Worm (Caenorhabditis elegans) whole organism, late embryonic: ENCODE results near the gene cyp-35B3.

Experiments used
- C08G9.2 ChIP-seq: sonication (generic microtip); optimal IDR thresholded peaks from 2 replicates; lab custom pipeline; 2016; ENCODE audit warnings: mild to moderate bottlenecking, missing genetic modification characterization, moderate library complexity, missing compliant biosample characterization
- C38D4.7 ChIP-seq: fragments of 200-800 bp; sonication (Bioruptor generic); optimal IDR thresholded peaks from 2 replicates; lab custom pipeline; 2018; ENCODE audit warnings: mild to moderate bottlenecking, missing genetic modification characterization, moderate library complexity, missing compliant biosample characterization
- F13H6.1 ChIP-seq: sonication (generic microtip); optimal IDR thresholded peaks from 2 replicates; lab custom pipeline; 2016; ENCODE audit warnings: missing genetic modification characterization, missing compliant biosample characterization
- ahr-1 ChIP-seq: sonication (generic microtip); optimal IDR thresholded peaks from 2 replicates; lab custom pipeline; 2016; ENCODE audit warnings: missing genetic modification characterization, missing compliant biosample characterization
- ama-1 ChIP-seq: fragments of 150-350 bp; optimal IDR thresholded peaks from 2 replicates; lab custom pipeline; 2014
- ceh-14 ChIP-seq: sonication (generic microtip); optimal IDR thresholded peaks from 2 replicates; lab custom pipeline; 2016; ENCODE audit warnings: missing genotype, missing genetic modification characterization, missing compliant biosample characterization
- ceh-18 ChIP-seq: sonication (generic microtip); optimal IDR thresholded peaks from 2 replicates; lab custom pipeline; 2016; ENCODE audit warnings: missing genetic modification characterization, missing compliant biosample characterization
- ceh-19 ChIP-seq: fragments of 200-800 bp; sonication (Bioruptor generic); optimal IDR thresholded peaks from 2 replicates; lab custom pipeline; 2018; ENCODE audit warnings: mild to moderate bottlenecking, missing genetic modification characterization, missing compliant biosample characterization
- ceh-2 ChIP-seq: sonication (generic microtip); optimal IDR thresholded peaks from 2 replicates; lab custom pipeline; 2016; ENCODE audit warnings: missing genotype, missing genetic modification characterization, missing compliant biosample characterization
- ceh-34 ChIP-seq: sonication (generic microtip); optimal IDR thresholded peaks from 2 replicates; lab custom pipeline; 2016; ENCODE audit warnings: mild to moderate bottlenecking, missing genetic modification characterization, missing compliant biosample characterization
- ceh-45 ChIP-seq: fragments of 200-800 bp; sonication (Bioruptor generic); IDR thresholded peaks from 2 replicates; pipeline ENCODE4 v1.3.6; 2022; ENCODE audit warnings: missing genetic modification reagents, missing genetic modification characterization, missing compliant biosample characterization
- ceh-6 ChIP-seq: fragments of 200-800 bp; sonication (Bioruptor generic); optimal IDR thresholded peaks from 2 replicates; lab custom pipeline; 2018; ENCODE audit warnings: mild to moderate bottlenecking, missing genetic modification characterization, missing compliant biosample characterization
- ceh-9 ChIP-seq: sonication (generic microtip); optimal IDR thresholded peaks from 2 replicates; lab custom pipeline; 2016; ENCODE audit warnings: mild to moderate bottlenecking, missing genetic modification characterization, inconsistent platforms, missing compliant biosample characterization
- dmd-4 ChIP-seq: sonication (generic microtip); optimal IDR thresholded peaks from 2 replicates; lab custom pipeline; 2016; ENCODE audit warnings: borderline replicate concordance, missing genetic modification characterization, missing compliant biosample characterization
- dve-1 ChIP-seq: sonication (generic microtip); optimal IDR thresholded peaks from 2 replicates; lab custom pipeline; 2017; ENCODE audit warnings: antibody characterized with exemption, mild to moderate bottlenecking, missing genetic modification characterization, missing compliant biosample characterization
- elt-4 ChIP-seq: sonication (generic microtip); optimal IDR thresholded peaks from 2 replicates; lab custom pipeline; 2016; ENCODE audit warnings: missing genetic modification characterization, missing compliant biosample characterization
- eyg-1 ChIP-seq: sonication (generic microtip); optimal IDR thresholded peaks from 2 replicates; lab custom pipeline; 2016; ENCODE audit warnings: missing genotype, missing genetic modification characterization, missing compliant biosample characterization
- fkh-6 ChIP-seq: sonication (generic microtip); optimal IDR thresholded peaks from 2 replicates; lab custom pipeline; 2016; ENCODE audit warnings: missing genetic modification characterization, missing compliant biosample characterization
- hlh-15 ChIP-seq: sonication (generic microtip); optimal IDR thresholded peaks from 2 replicates; lab custom pipeline; 2016; ENCODE audit warnings: missing genetic modification characterization, missing compliant biosample characterization
- hlh-30 ChIP-seq: sonication (generic microtip); optimal IDR thresholded peaks from 2 replicates; lab custom pipeline; 2017; ENCODE audit warnings: antibody characterized with exemption, missing genetic modification characterization, missing compliant biosample characterization; ENCODE audit not compliant: insufficient read depth
- hlh-6 ChIP-seq: sonication (generic microtip); optimal IDR thresholded peaks from 2 replicates; lab custom pipeline; 2016; ENCODE audit warnings: missing genotype, missing genetic modification characterization, missing compliant biosample characterization
- nfya-1 ChIP-seq: sonication (generic microtip); optimal IDR thresholded peaks from 2 replicates; lab custom pipeline; 2017; ENCODE audit warnings: missing genetic modification characterization, mild to moderate bottlenecking, missing compliant biosample characterization, antibody characterized with exemption, moderate library complexity
- pat-9 ChIP-seq: fragments of 200-800 bp; sonication (Bioruptor generic); optimal IDR thresholded peaks from 2 replicates; lab custom pipeline; 2018; ENCODE audit warnings: mild to moderate bottlenecking, missing genetic modification characterization, moderate library complexity, missing compliant biosample characterization
- pax-1 ChIP-seq: fragments of 150-350 bp; optimal IDR thresholded peaks from 2 replicates; lab custom pipeline; 2014; ENCODE audit warnings: missing biosample characterization, missing genetic modification characterization
- pha-2 ChIP-seq: sonication (generic microtip); optimal IDR thresholded peaks from 2 replicates; lab custom pipeline; 2017; ENCODE audit warnings: mild to moderate bottlenecking, missing genetic modification characterization, missing compliant biosample characterization
- pqm-1 ChIP-seq: sonication (generic microtip); optimal IDR thresholded peaks from 2 replicates; lab custom pipeline; 2016; ENCODE audit warnings: missing genetic modification characterization, missing compliant biosample characterization
- pros-1 ChIP-seq: fragments of 150-350 bp; optimal IDR thresholded peaks from 2 replicates; lab custom pipeline; 2014; ENCODE audit warnings: missing biosample characterization, missing genetic modification reagents, missing genetic modification characterization
- ref-2 ChIP-seq: sonication (generic microtip); optimal IDR thresholded peaks from 2 replicates; lab custom pipeline; 2016; ENCODE audit warnings: missing genetic modification characterization, missing compliant biosample characterization
- rnt-1 ChIP-seq: sonication (generic microtip); optimal IDR thresholded peaks from 2 replicates; lab custom pipeline; 2016; ENCODE audit warnings: missing genetic modification characterization, missing compliant biosample characterization
- sox-2 ChIP-seq: fragments of 200-800 bp; sonication (Bioruptor generic); IDR thresholded peaks from 2 replicates; pipeline ENCODE4 v1.3.6; 2022; ENCODE audit warnings: missing genetic modification reagents, missing genetic modification characterization, missing compliant biosample characterization
- sox-4 ChIP-seq: sonication (generic microtip); optimal IDR thresholded peaks from 2 replicates; lab custom pipeline; 2017; ENCODE audit warnings: mild to moderate bottlenecking, missing genetic modification characterization, inconsistent platforms, missing compliant biosample characterization
- tbx-7 ChIP-seq: sonication (generic microtip); optimal IDR thresholded peaks from 2 replicates; lab custom pipeline; 2016; ENCODE audit warnings: missing genotype, missing genetic modification characterization, missing compliant biosample characterization
- ttx-3 ChIP-seq: sonication (generic microtip); optimal IDR thresholded peaks from 2 replicates; lab custom pipeline; 2016; ENCODE audit warnings: missing genetic modification reagents, missing genetic modification characterization, missing compliant biosample characterization
- unc-3 ChIP-seq, 2 experiments: fragments of 200-800 bp in 1 of 2; sonication (Bioruptor generic) in 1 of 2; sonication (generic microtip) in 1 of 2; conservative IDR thresholded peaks in 1 of 2; optimal IDR thresholded peaks in 1 of 2; 2 replicates each; pipeline versions ENCODE4 v1.3.6 to Lab custom; 2016 to 2022; ENCODE audit warnings: missing compliant biosample characterization in 2 of 2, missing genetic modification characterization in 2 of 2, missing genetic modification reagents in 1 of 2
- unc-42 ChIP-seq: sonication (generic microtip); optimal IDR thresholded peaks from 2 replicates; lab custom pipeline; 2016; ENCODE audit warnings: missing genotype, missing genetic modification characterization, missing compliant biosample characterization
- unc-55 ChIP-seq: sonication (generic microtip); optimal IDR thresholded peaks from 2 replicates; lab custom pipeline; 2017; ENCODE audit warnings: missing biosample characterization, missing genetic modification reagents, missing genetic modification characterization
- ztf-16 ChIP-seq: sonication (generic microtip); optimal IDR thresholded peaks from 2 replicates; lab custom pipeline; 2017; ENCODE audit warnings: missing genetic modification characterization, missing compliant biosample characterization

Gene cyp-35B3

DNA sequence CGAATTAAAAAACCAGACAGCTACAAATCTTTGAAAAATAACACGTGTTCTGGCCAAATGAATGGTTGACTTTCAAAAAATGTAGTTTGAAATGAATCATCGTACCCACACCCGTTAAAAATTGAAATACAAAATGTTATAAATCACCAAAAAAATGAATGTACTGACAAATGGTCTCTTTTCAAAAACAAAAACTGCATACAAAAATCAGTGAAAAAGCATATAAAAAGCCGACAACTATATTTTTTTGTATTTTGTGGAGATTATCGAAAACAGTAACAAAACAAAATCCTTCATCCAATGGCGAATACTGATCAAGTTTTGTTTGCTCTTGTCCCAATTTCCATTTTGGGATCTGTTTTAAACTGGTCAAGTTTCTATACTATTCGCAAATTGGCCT, 25.9 kb upstream of the cyp-35B3 start, which contains the start of gene srx-66:
TSS of gene srx-66 (plus strand) at position 301 of the 400 bp plus-strand sequence.
- TF ChIP-seq ceh-14 (tag; lab: Kevin White, UChicago) (no peak), dve-1 (tag; lab: Kevin White, UChicago) (no peak), pax-1 (tag; lab: Kevin White, UChicago) (no peak), pqm-1 (tag; lab: Kevin White, UChicago) (no peak), fkh-6 (tag; lab: Kevin White, UChicago) (no peak), ama-1 (lab: Kevin White, UChicago) (no peak), C08G9.2 (tag; lab: Kevin White, UChicago) (no peak), ceh-2 (tag; lab: Kevin White, UChicago) (no peak), ceh-9 (tag; lab: Kevin White, UChicago) (no peak), tbx-7 (tag; lab: Kevin White, UChicago) (no peak), F13H6.1 (tag; lab: Kevin White, UChicago) (no peak), ceh-18 (tag; lab: Kevin White, UChicago) (no peak), sox-2 (no peak), ceh-6 (no peak), unc-3 (GFP tag; conservative IDR thresholded peaks at IDR 0.05; lab: Robert Waterston, UW) (no peak), unc-3 (tag; optimal IDR thresholded peaks at IDR 0.05; lab: Kevin White, UChicago) (no peak), ttx-3 (no peak), nfya-1 (tag; lab: Kevin White, UChicago) (no peak), rnt-1 (tag; lab: Kevin White, UChicago) (no peak)

DNA sequence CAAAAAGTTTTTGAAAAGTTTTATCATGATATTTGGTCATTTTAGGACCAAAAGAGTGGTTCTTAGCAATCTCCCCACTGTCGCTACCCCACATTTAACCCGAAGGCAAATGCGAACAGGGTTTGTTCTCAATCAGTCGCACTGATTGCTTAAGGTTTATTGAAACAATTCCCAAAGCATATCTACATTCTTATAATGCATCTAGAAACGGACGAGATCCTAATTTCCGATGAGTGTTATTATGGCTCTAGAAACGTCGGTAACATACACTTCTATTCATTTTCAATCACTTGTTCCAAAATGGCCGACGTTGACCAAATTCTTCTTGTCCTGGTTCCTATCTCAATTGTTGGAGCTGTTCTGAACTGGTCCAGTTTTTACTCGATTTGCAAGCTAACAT, 23.5 kb upstream of the cyp-35B3 start, which contains the start of gene srx-65:
TSS of gene srx-65 (plus strand) at position 301 of the 400 bp plus-strand sequence.
- TF ChIP-seq hlh-15: no peak
- no peak for TF ChIP-seq eyg-1
- no peak for TF ChIP-seq pat-9 (tag; lab: Kevin White, UChicago)
- TF ChIP-seq C38D4.7: no peak
- no peak for TF ChIP-seq ceh-34 (tag; lab: Kevin White, UChicago)
- no peak for TF ChIP-seq ceh-45 (GFP tag; lab: Robert Waterston, UW)
- TF ChIP-seq ceh-6: no peak
- no peak for TF ChIP-seq pqm-1 (tag; lab: Kevin White, UChicago)
- TF ChIP-seq ztf-16: no peak
- no peak for TF ChIP-seq hlh-6
- TF ChIP-seq, all 69 proteins: peak for 0

DNA sequence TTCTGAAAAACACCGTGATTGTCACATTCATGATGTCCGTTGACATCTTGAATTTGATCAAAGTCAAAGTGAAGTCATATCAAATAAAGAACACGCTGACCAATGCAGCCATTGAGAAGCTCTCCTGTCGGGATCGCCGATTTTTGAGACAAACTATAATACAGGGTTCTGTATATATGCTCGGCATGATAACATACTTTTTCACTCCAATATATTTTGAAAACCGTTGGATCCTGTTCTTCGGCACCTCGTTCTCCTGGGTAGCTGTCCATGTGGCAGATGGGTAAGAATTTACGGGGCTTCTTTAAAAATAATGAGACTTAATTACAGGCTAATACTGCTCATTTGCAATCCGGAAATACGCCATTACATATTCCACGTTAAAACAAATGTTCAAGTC, 22.6 kb upstream of the cyp-35B3 start:
- TF ChIP-seq ceh-45 (GFP tag; lab: Robert Waterston, UW) (no peak), ceh-19 (GFP tag; lab: Kevin White, UChicago) (no peak), unc-55 (no peak), hlh-30 (tag; lab: Kevin White, UChicago) (no peak), C08G9.2 (tag; lab: Kevin White, UChicago) (no peak), sox-4 (tag; lab: Kevin White, UChicago) (no peak), ceh-18 (tag; lab: Kevin White, UChicago) (no peak), ahr-1 (no peak), ceh-34 (tag; lab: Kevin White, UChicago) (no peak), eyg-1 (no peak), elt-4 (tag; lab: Kevin White, UChicago) (no peak), pha-2 (tag; lab: Kevin White, UChicago) (no peak), fkh-6 (tag; lab: Kevin White, UChicago) (no peak), dmd-4 (tag; lab: Kevin White, UChicago) (no peak), unc-42 (no peak), ttx-3 (no peak)
- TF ChIP-seq, all 69 proteins: peak for 0

DNA sequence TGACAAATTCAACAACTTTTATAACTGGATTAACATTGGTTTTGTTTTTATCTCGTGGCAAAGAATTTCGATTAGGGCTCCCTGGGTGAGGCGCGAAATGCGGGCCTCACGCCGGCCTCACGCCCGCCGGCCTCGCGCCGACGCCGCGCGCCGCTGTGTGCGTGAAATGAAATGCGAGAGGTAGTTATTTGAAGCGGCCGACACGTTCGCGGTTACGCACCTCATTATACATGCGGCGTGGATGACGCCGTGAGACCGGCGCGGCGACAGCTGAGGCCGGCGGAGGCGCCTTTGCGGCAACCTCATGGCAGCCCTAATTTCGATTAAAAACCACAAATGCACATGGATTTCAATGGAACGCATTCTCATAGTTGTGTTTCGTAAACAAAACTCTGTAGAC, 17.6 kb upstream of the cyp-35B3 start:
- TF ChIP-seq ref-2 (tag; lab: Kevin White, UChicago): no peak
- TF ChIP-seq pros-1 (tag; lab: Kevin White, UChicago): no peak
